Worm (Caenorhabditis elegans) whole organism, young adult: ENCODE data around the gene F28G4.4.

Experiments
- cebp-1 ChIP-seq, 2 experiments: fragments of 200-800 bp in 1 of 2; sonication (Bioruptor generic) in 1 of 2; sonication (generic microtip) in 1 of 2; IDR thresholded peaks in 1 of 2; optimal IDR thresholded peaks in 1 of 2; 2 replicates each; pipeline versions ENCODE4 v1.3.6 to Lab custom; 2017 to 2022; ENCODE audit warnings: missing compliant biosample characterization in 2 of 2, missing genetic modification characterization in 2 of 2, mild to moderate bottlenecking in 1 of 2, missing genetic modification reagents in 1 of 2, moderate library complexity in 1 of 2
- ceh-79 ChIP-seq: sonication (generic microtip); optimal IDR thresholded peaks from 2 replicates; lab custom pipeline; 2017; ENCODE audit warnings: mild to moderate bottlenecking, missing genetic modification characterization, missing compliant biosample characterization
- unc-130 ChIP-seq: sonication (generic microtip); optimal IDR thresholded peaks from 2 replicates; lab custom pipeline; 2016; ENCODE audit warnings: missing genetic modification reagents, missing genetic modification characterization, missing compliant biosample characterization
- ztf-6 ChIP-seq: fragments of 200-800 bp; sonication (Bioruptor generic); IDR thresholded peaks from 2 replicates; pipeline ENCODE4 v1.3.6; 2022; ENCODE audit warnings: missing genetic modification reagents, missing genetic modification characterization, missing compliant biosample characterization

The F28G4.4 gene

DNA sequence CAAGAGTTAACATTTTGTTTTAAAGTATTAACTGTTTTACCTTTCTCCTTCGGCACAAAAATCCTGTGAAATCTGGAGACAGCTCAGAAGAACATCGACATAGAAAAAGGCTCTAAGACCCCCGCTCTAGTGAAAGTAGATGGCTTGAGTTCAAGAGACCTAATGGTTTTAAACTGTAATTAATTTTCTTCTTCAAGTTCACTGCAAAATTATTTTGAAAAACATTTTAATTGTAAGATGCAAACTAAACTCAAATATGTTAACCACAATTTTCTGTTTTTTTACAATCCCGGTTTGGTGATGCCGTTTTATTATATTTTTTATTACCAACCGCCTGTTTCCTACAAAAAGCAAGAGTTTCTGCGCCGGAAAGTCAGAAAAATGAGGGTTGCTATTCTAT lies 52.1 kb downstream of the F28G4.4 start, which contains the start of gene clec-233:
Gene clec-233 (plus strand): TSS at position 301 of the 400 bp plus-strand sequence.
- TF ChIP-seq ceh-79 (tag; lab: Kevin White, UChicago) (no peak), unc-130 (GFP tag; lab: Kevin White, UChicago) (no peak), ztf-6 (GFP tag; lab: Robert Waterston, UW) (no peak), cebp-1 (GFP tag; IDR thresholded peaks at IDR 0.05; lab: Robert Waterston, UW) (no peak), cebp-1 (tag; optimal IDR thresholded peaks at IDR 0.05; lab: Kevin White, UChicago) (no peak)
- TF ChIP-seq, all 124 proteins: peak for 0
